Fruit fly (Drosophila melanogaster) whole organism, embryonic: ENCODE results near the gene eys.

Experiments used
- Adf1 ChIP-seq: fragments of 200-800 bp; sonication (Bioruptor generic); IDR thresholded peaks from 2 replicates; pipeline ENCODE4 v1.3.6; 2022; ENCODE audit warnings: missing biosample characterization, missing genetic modification characterization
- Awh ChIP-seq: fragments of 200-800 bp; sonication (Bioruptor generic); IDR thresholded peaks from 2 replicates; pipeline ENCODE4, ENCODE4 v1.3.6; 2022; ENCODE audit warnings: missing biosample characterization, missing genetic modification characterization
- B-H1 ChIP-seq: fragments of 200-800 bp; sonication (Bioruptor generic); IDR thresholded peaks from 3 replicates; pipeline ENCODE4 v1.3.6; 2022; ENCODE audit warnings: missing biosample characterization, missing genetic modification characterization
- CG14014 ChIP-seq: fragments of 200-800 bp; sonication (Bioruptor generic); IDR thresholded peaks from 2 replicates; pipeline ENCODE4 v1.3.6; 2022; ENCODE audit warnings: missing biosample characterization, missing genetic modification characterization
- CG14050 ChIP-seq: fragments of 200-800 bp; sonication (Bioruptor generic); IDR thresholded peaks from 3 replicates; pipeline ENCODE4 v1.3.6; 2022; ENCODE audit warnings: missing biosample characterization, missing genetic modification characterization
- CG3163 ChIP-seq: fragments of 200-800 bp; sonication (Bioruptor generic); optimal IDR thresholded peaks from 3 replicates; lab custom pipeline; 2016; ENCODE audit warnings: missing biosample characterization, missing genetic modification characterization
- CG32532 ChIP-seq: fragments of 200-800 bp; sonication (Bioruptor generic); IDR thresholded peaks from 2 replicates; pipeline ENCODE4 v1.3.6; 2022; ENCODE audit warnings: missing biosample characterization, missing genetic modification characterization
- CG3407 ChIP-seq: fragments of 200-800 bp; sonication (Bioruptor generic); optimal IDR thresholded peaks from 2 replicates; lab custom pipeline; 2018; ENCODE audit warnings: missing biosample characterization, mild to moderate bottlenecking, missing genetic modification characterization
- CG3847 ChIP-seq: fragments of 200-800 bp; sonication (Bioruptor generic); IDR thresholded peaks from 2 replicates; pipeline ENCODE4 v1.3.6; 2022; ENCODE audit warnings: missing biosample characterization, missing genetic modification characterization
- CG5953 ChIP-seq: fragments of 200-800 bp; sonication (Bioruptor generic); IDR thresholded peaks from 2 replicates; pipeline ENCODE4 v1.3.6; 2022; ENCODE audit warnings: missing biosample characterization, missing genetic modification characterization
- CG6175 ChIP-seq: fragments of 200-800 bp; sonication (Bioruptor generic); IDR thresholded peaks from 3 replicates; pipeline ENCODE4 v1.3.6; 2022; ENCODE audit warnings: missing biosample characterization, missing genetic modification characterization
- CG8290 ChIP-seq, 3 experiments: fragments of 200-800 bp; sonication (Bioruptor generic); optimal IDR thresholded peaks; 2 replicates each; lab custom pipeline; 2016 to 2019; ENCODE audit warnings: missing biosample characterization in 3 of 3, missing genetic modification characterization in 3 of 3, mild to moderate bottlenecking in 2 of 3, moderate library complexity in 1 of 3
- Deaf1 ChIP-seq: fragments of 200-800 bp; optimal IDR thresholded peaks from 3 replicates; lab custom pipeline; 2019; ENCODE audit warnings: missing biosample characterization, mild to moderate bottlenecking, missing genetic modification characterization, moderate library complexity
- Dref ChIP-seq: fragments of 200-800 bp; sonication (Bioruptor generic); IDR thresholded peaks from 2 replicates; pipeline ENCODE4 v1.3.6; 2022; ENCODE audit warnings: missing biosample characterization, missing genetic modification characterization
- E2f2 ChIP-seq: fragments of 200-800 bp; sonication (Bioruptor generic); IDR thresholded peaks from 2 replicates; pipeline ENCODE4 v1.3.6; 2022; ENCODE audit warnings: missing biosample characterization, missing genetic modification characterization
- Fer1 ChIP-seq: fragments of 200-800 bp; sonication (Bioruptor generic); optimal IDR thresholded peaks from 2 replicates; lab custom pipeline; 2017; ENCODE audit warnings: missing biosample characterization, mild to moderate bottlenecking, missing genetic modification characterization
- HLHmδ ChIP-seq: fragments of 200-800 bp; sonication (Bioruptor generic); optimal IDR thresholded peaks from 2 replicates; lab custom pipeline; 2018; ENCODE audit warnings: missing biosample characterization, mild to moderate bottlenecking, missing genetic modification characterization, moderate library complexity
- HmgD ChIP-seq: fragments of 200-800 bp; sonication (Bioruptor generic); optimal IDR thresholded peaks from 3 replicates; lab custom pipeline; 2016; ENCODE audit warnings: missing biosample characterization, missing genetic modification characterization
- Hr3 ChIP-seq: fragments of 200-800 bp; sonication (Bioruptor generic); optimal IDR thresholded peaks from 3 replicates; lab custom pipeline; 2016; ENCODE audit warnings: missing biosample characterization, missing genetic modification characterization
- Hr39 ChIP-seq: fragments of >200 bp; optimal IDR thresholded peaks from 2 replicates; lab custom pipeline; 2017
- Hr51 ChIP-seq, 2 experiments: fragments of 200-800 bp; sonication (Bioruptor generic); optimal IDR thresholded peaks; 2 replicates in 1 of 2; 3 replicates in 1 of 2; lab custom pipeline; 2016 to 2018; ENCODE audit warnings: missing biosample characterization in 2 of 2, missing genetic modification characterization in 2 of 2, mild to moderate bottlenecking in 1 of 2, moderate library complexity in 1 of 2
- Nf-YB ChIP-seq: fragments of 200-800 bp; sonication (Bioruptor generic); optimal IDR thresholded peaks from 3 replicates; lab custom pipeline; 2019; ENCODE audit warnings: missing biosample characterization, mild to moderate bottlenecking, missing genetic modification characterization, moderate library complexity
- Rx ChIP-seq: fragments of 200-800 bp; sonication (Bioruptor generic); IDR thresholded peaks from 2 replicates; pipeline ENCODE4 v1.3.6; 2022; ENCODE audit warnings: missing biosample characterization, missing genetic modification characterization
- Trl ChIP-seq, 3 experiments: fragments of >200 bp in 2 of 3; fragments of 200-800 bp in 1 of 3; sonication (Bioruptor generic) in 1 of 3; optimal IDR thresholded peaks; 2 replicates in 1 of 3; 3 replicates in 2 of 3; lab custom pipeline; 2016 to 2017; ENCODE audit warnings: missing biosample characterization in 1 of 3, missing genetic modification characterization in 1 of 3
- Xrp1 ChIP-seq: fragments of 200-800 bp; sonication (Bioruptor generic); IDR thresholded peaks from 2 replicates; pipeline ENCODE4 v1.3.6; 2022; ENCODE audit warnings: missing biosample characterization, missing genetic modification characterization
- cato ChIP-seq: fragments of 200-800 bp; sonication (Bioruptor generic); optimal IDR thresholded peaks from 2 replicates; lab custom pipeline; 2016; ENCODE audit warnings: missing biosample characterization, missing genetic modification characterization, borderline replicate concordance
- chn ChIP-seq: fragments of 200-800 bp; sonication (Bioruptor generic); optimal IDR thresholded peaks from 2 replicates; lab custom pipeline; 2016; ENCODE audit warnings: missing biosample characterization, missing genetic modification characterization
- dati ChIP-seq: fragments of 200-800 bp; sonication (Bioruptor generic); IDR thresholded peaks from 2 replicates; pipeline ENCODE4 v1.3.6; 2022; ENCODE audit warnings: missing biosample characterization, missing genetic modification characterization
- disco-r ChIP-seq: fragments of 200-800 bp; sonication (Bioruptor generic); optimal IDR thresholded peaks from 2 replicates; lab custom pipeline; 2016; ENCODE audit warnings: missing biosample characterization, missing genetic modification characterization
- dmrt11E ChIP-seq: fragments of 200-800 bp; sonication (Bioruptor generic); optimal IDR thresholded peaks from 3 replicates; lab custom pipeline; 2018; ENCODE audit warnings: missing biosample characterization, mild to moderate bottlenecking, missing genetic modification characterization, moderate library complexity
- dpn ChIP-seq, 2 experiments: fragments of 200-800 bp; sonication (Bioruptor generic); optimal IDR thresholded peaks; 3 replicates each; lab custom pipeline; 2016; ENCODE audit warnings: missing biosample characterization in 2 of 2, missing genetic modification characterization in 2 of 2
- ewg ChIP-seq: fragments of 200-800 bp; sonication (Bioruptor generic); optimal IDR thresholded peaks from 3 replicates; lab custom pipeline; 2017; ENCODE audit warnings: mild to moderate bottlenecking, missing biosample characterization, missing genetic modification reagents, missing genetic modification characterization
- eyg ChIP-seq: fragments of 200-800 bp; sonication (Bioruptor generic); optimal IDR thresholded peaks from 3 replicates; lab custom pipeline; 2016; ENCODE audit warnings: missing biosample characterization, missing genetic modification characterization
- grau ChIP-seq: fragments of 200-800 bp; optimal IDR thresholded peaks from 3 replicates; lab custom pipeline; 2019; ENCODE audit warnings: missing biosample characterization, mild to moderate bottlenecking, missing genetic modification characterization, moderate library complexity
- her ChIP-seq: fragments of 200-800 bp; sonication (Bioruptor generic); optimal IDR thresholded peaks from 2 replicates; lab custom pipeline; 2016; ENCODE audit warnings: missing biosample characterization, missing genetic modification characterization
- hth ChIP-seq: fragments of >200 bp; optimal IDR thresholded peaks from 2 replicates; lab custom pipeline; 2017; ENCODE audit warnings: inconsistent platforms
- ken ChIP-seq: fragments of 200-800 bp; sonication (Bioruptor generic); IDR thresholded peaks from 3 replicates; pipeline ENCODE4 v1.3.6; 2022; ENCODE audit warnings: missing biosample characterization, missing genetic modification characterization
- row ChIP-seq: fragments of 200-800 bp; sonication (Bioruptor generic); IDR thresholded peaks from 3 replicates; pipeline ENCODE4 v1.3.6; 2022; ENCODE audit warnings: missing biosample characterization, missing genetic modification characterization
- schlank ChIP-seq: fragments of 200-800 bp; sonication (Bioruptor generic); optimal IDR thresholded peaks from 2 replicates; lab custom pipeline; 2018; ENCODE audit warnings: missing biosample characterization, mild to moderate bottlenecking, missing genetic modification characterization
- tap ChIP-seq: fragments of 200-800 bp; optimal IDR thresholded peaks from 3 replicates; lab custom pipeline; 2019; ENCODE audit warnings: missing biosample characterization, mild to moderate bottlenecking, missing genetic modification characterization, moderate library complexity
- z ChIP-seq: fragments of 200-800 bp; sonication (Bioruptor generic); IDR thresholded peaks from 3 replicates; pipeline ENCODE4 v1.3.6; 2022; ENCODE audit warnings: missing biosample characterization, missing genetic modification characterization

eys gene

DNA sequence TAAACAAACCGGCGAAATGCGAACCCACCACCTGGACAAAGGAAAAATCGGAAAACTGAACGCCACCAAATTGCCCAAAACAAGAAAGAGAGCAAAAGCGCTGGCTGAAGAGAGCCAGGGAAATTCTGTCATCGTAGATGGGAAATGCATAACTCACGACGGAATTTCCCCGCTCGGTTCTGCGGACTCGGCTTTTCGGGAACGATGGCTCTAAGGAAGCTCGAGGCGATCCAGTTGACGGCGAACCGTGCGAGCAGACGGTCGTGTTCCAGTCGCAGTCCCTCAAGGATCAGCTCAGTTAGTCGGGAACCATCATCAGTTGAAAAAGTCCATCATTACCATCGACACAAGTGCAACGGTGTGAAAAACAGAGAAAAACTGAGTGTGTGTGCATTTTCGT is at the start of gene eys:
Gene eys, plus strand, starts transcription at position 232 of the 400 bp plus-strand sequence.
- TF ChIP-seq CG14014 (GFP tag; lab: Robert Waterston, UW) (0 out of 2 replicates have a peak, but pooled peaks have one; percentile 15), Trl (optimal IDR thresholded peaks at IDR 0.05; lab: Kevin White, UChicago) (peak; percentile 11 to 29), Trl (GFP tag; optimal IDR thresholded peaks at IDR 0.05; lab: Kevin White, UChicago) (no peak), CG3163 (GFP tag; lab: Kevin White, UChicago) (peak; percentile 29), CG6175 (no peak), Deaf1 (tag; lab: Kevin White, UChicago) (peak; percentile 90)

dm6 chr2L:2263142-2263541 is 48.3 kb upstream of the eys start, which contains the start of gene CG4270:
TSS of gene CG4270 (plus strand) at chr2L:2263442.
- TF ChIP-seq her (no peak), CG6175 (no peak), dati (GFP tag; lab: Robert Waterston, UW) (no peak), disco-r (no peak), z (GFP tag; lab: Robert Waterston, UW) (no peak), Hr39 (lab: Kevin White, UChicago) (no peak), B-H1 (GFP tag; lab: Robert Waterston, UW) (no peak), CG14050 (no peak), Hr51 (GFP tag; optimal IDR thresholded peaks at IDR 0.05; lab: Kevin White, UChicago) (no peak), CG32532 (GFP tag; lab: Robert Waterston, UW) (no peak), cato (GFP tag; lab: Kevin White, UChicago) (no peak), dpn (GFP tag; optimal IDR thresholded peaks at IDR 0.05; lab: Kevin White, UChicago) (no peak), HLHmδ (GFP tag; lab: Kevin White, UChicago) (no peak), ken (GFP tag; lab: Robert Waterston, UW) (no peak), dmrt11E (no peak), Dref (GFP tag; lab: Robert Waterston, UW) (no peak), CG3847 (no peak), chn (GFP tag; lab: Kevin White, UChicago) (no peak), Rx (GFP tag; lab: Robert Waterston, UW) (no peak), CG3407 (GFP tag; lab: Kevin White, UChicago) (no peak)
- TF ChIP-seq, all 482 proteins: peak for 0

- TF ChIP-seq Xrp1 (GFP tag; lab: Robert Waterston, UW) (no peak), chn (GFP tag; lab: Kevin White, UChicago) (no peak), Hr3 (GFP tag; lab: Kevin White, UChicago) (no peak), row (GFP tag; lab: Robert Waterston, UW) (no peak), E2f2 (no peak), Fer1 (GFP tag; lab: Kevin White, UChicago) (no peak), CG14014 (GFP tag; lab: Robert Waterston, UW) (no peak), ewg (GFP tag; lab: Kevin White, UChicago) (no peak), grau (no peak), hth (lab: Kevin White, UChicago) (no peak), Nf-YB (GFP tag; lab: Kevin White, UChicago) (no peak), Adf1 (no peak), tap (no peak), eyg (GFP tag; lab: Kevin White, UChicago) (no peak), HmgD (no peak), CG5953 (GFP tag; lab: Robert Waterston, UW) (no peak), schlank (tag; lab: Kevin White, UChicago) (no peak), CG8290 (GFP tag; optimal IDR thresholded peaks at IDR 0.05; lab: Kevin White, UChicago) (no peak), CG8290 (tag; optimal IDR thresholded peaks at IDR 0.05; lab: Kevin White, UChicago) (no peak), Awh (GFP tag; lab: Robert Waterston, UW) (no peak)
Observed at dm6 chr2L:2265221-2265620, 46.3 kb upstream of the eys start, which contains the start of gene CG34049. TSS of gene CG34049 (minus strand) at chr2L:2265321.
